Fruit fly (Drosophila melanogaster) whole organism, wandering third instar larva: ENCODE results near the gene CG11920.

ENCODE experiments used
- CrebA ChIP-seq: fragments of 200-800 bp; sonication (Bioruptor generic); optimal IDR thresholded peaks from 2 replicates; lab custom pipeline; 2016; ENCODE audit warnings: missing biosample characterization, mild to moderate bottlenecking, missing genetic modification characterization, borderline replicate concordance
- GATAd ChIP-seq: sonication (Bioruptor generic); optimal IDR thresholded peaks from 2 replicates; lab custom pipeline; 2016; ENCODE audit warnings: missing biosample characterization, missing genetic modification characterization
- Hr78 ChIP-seq: fragments of >200 bp; optimal IDR thresholded peaks from 2 replicates; lab custom pipeline; 2017; ENCODE audit warnings: missing biosample characterization, missing genetic modification characterization
- Hr83 ChIP-seq: fragments of 200-300 bp; sonication (Bioruptor generic); optimal IDR thresholded peaks from 2 replicates; lab custom pipeline; 2016; ENCODE audit warnings: missing biosample characterization, mild to moderate bottlenecking, missing genetic modification characterization, moderate library complexity; ENCODE audit not compliant: poor library complexity, severe bottlenecking
- Mio ChIP-seq: sonication (Bioruptor generic); optimal IDR thresholded peaks from 2 replicates; lab custom pipeline; 2016; ENCODE audit warnings: missing biosample characterization, missing genetic modification characterization
- Myc ChIP-seq: fragments of >200 bp; optimal IDR thresholded peaks from 2 replicates; lab custom pipeline; 2017
- dmrt93B ChIP-seq: fragments of 200-800 bp; sonication (Bioruptor generic); optimal IDR thresholded peaks from 2 replicates; lab custom pipeline; 2018; ENCODE audit warnings: missing biosample characterization, mild to moderate bottlenecking, missing genetic modification characterization
- dsf ChIP-seq: sonication (Bioruptor generic); optimal IDR thresholded peaks from 2 replicates; lab custom pipeline; 2016; ENCODE audit warnings: missing biosample characterization, missing genetic modification characterization, borderline replicate concordance
- lola ChIP-seq: fragments of >200 bp; optimal IDR thresholded peaks from 2 replicates; lab custom pipeline; 2017; ENCODE audit warnings: missing biosample characterization, missing genetic modification characterization
- sv ChIP-seq: fragments of 200-800 bp; sonication (Bioruptor generic); optimal IDR thresholded peaks from 3 replicates; lab custom pipeline; 2016; ENCODE audit warnings: missing biosample characterization, missing genetic modification characterization

- TF ChIP-seq Hr78 (GFP tag; lab: Kevin White, UChicago) = no peak
- TF ChIP-seq lola (GFP tag; lab: Kevin White, UChicago) = no peak
- no peak for TF ChIP-seq sv (GFP tag; lab: Kevin White, UChicago)
- no peak for TF ChIP-seq GATAd (GFP tag; lab: Kevin White, UChicago)
- no peak for TF ChIP-seq CrebA (GFP tag; lab: Kevin White, UChicago)
- no peak for TF ChIP-seq Mio
- TF ChIP-seq dmrt93B (GFP tag; lab: Kevin White, UChicago) = no peak
- TF ChIP-seq dsf (GFP tag; lab: Kevin White, UChicago) = no peak
- TF ChIP-seq Myc (lab: Kevin White, UChicago) = no peak
- TF ChIP-seq Hr83 = no peak
These were observed 18.7 kb upstream of the CG11920 start, which contains the start of the genes CG31111 and stac for dm6 chr3R:25056016-25056415.
